Worm (Caenorhabditis elegans): Measurements from ENCODE around the gene K05F1.8.

DNA sequence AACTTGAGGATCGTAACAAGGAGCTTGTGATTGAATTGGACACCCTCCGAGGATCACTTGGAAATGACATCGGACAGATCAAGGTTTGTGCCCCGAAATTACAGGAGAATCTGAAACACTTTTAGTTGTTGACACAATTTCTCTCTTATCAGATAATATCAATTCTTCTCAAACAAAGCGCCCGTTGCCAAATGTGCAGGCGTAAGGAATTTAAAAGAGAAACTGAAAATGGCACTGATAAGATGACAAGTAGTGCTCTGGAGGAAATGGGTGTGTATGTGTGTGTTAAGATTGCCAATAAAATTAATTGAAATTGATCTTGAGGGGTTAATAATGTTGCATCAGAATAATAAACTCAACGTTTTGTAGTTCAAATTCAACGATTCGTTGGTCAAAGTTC lies 48.1 kb downstream of the K05F1.8 start:
- no peak for TF ChIP-seq elt-3 (tag; optimal IDR thresholded peaks at IDR 0.05)
- TF ChIP-seq nfya-1 (tag; optimal IDR thresholded peaks at IDR 0.05; ENCODE audit: insufficient read depth): no peak
- TF ChIP-seq lin-39 (tag; optimal IDR thresholded peaks at IDR 0.05): no peak
- TF ChIP-seq nhr-28 (tag; optimal IDR thresholded peaks at IDR 0.05): no peak
- TF ChIP-seq nhr-11 (tag; optimal IDR thresholded peaks at IDR 0.05): no peak
- TF ChIP-seq ZK546.5 (tag; optimal IDR thresholded peaks at IDR 0.05): no peak
- TF ChIP-seq ceh-82 (tag; optimal IDR thresholded peaks at IDR 0.05): no peak
- TF ChIP-seq pha-4 (tag; optimal IDR thresholded peaks at IDR 0.05): peak; percentile 39

Data from whole organism, L3 larva.